Worm (Caenorhabditis elegans): ENCODE data around the gene Y79H2A.12.
A peak's percentile ranks its signal among the peaks of the same experiment; 100 is the strongest.

Y79H2A.12 gene

DNA sequence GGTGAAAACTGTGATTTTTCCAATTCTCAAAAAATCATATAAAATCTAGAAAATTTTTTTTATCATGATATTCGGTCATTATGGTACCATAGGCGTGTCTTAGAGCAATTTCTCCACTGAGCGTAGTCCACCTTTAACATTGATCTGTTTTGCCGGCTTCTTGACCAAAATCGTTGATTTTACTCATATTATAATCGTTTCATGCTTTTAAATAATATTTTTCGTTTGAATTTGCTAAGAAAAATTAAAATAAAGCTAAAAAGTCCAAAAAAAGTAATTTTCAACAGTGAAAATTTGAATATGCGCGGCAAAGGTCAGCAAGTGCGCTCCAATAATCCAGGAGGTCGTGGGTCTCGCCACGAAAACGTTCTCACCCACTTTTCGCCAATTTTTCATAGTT lies 12.3 kb upstream of the Y79H2A.12 start, which contains the start of gene Y79H2A.4:
Y79H2A.4 (plus strand) TSS at position 301 of the 400 bp plus-strand sequence.
- TF ChIP-seq tab-1 (GFP tag; IDR thresholded peaks at IDR 0.05): no peak
- no peak for TF ChIP-seq ztf-23 (GFP tag; IDR thresholded peaks at IDR 0.05)
- TF ChIP-seq flt-1 (GFP tag; IDR thresholded peaks at IDR 0.05): no peak
- TF ChIP-seq klf-2 (GFP tag; conservative IDR thresholded peaks at IDR 0.05): no peak
- TF ChIP-seq T22C8.4 (GFP tag; IDR thresholded peaks at IDR 0.05): no peak
- TF ChIP-seq cog-1 (tag; optimal IDR thresholded peaks at IDR 0.05): no peak
- no peak for TF ChIP-seq ref-1 (GFP tag; conservative IDR thresholded peaks at IDR 0.05)
- TF ChIP-seq med-1 (GFP tag; optimal IDR thresholded peaks at IDR 0.05; ENCODE audit: insufficient read depth): no peak

DNA sequence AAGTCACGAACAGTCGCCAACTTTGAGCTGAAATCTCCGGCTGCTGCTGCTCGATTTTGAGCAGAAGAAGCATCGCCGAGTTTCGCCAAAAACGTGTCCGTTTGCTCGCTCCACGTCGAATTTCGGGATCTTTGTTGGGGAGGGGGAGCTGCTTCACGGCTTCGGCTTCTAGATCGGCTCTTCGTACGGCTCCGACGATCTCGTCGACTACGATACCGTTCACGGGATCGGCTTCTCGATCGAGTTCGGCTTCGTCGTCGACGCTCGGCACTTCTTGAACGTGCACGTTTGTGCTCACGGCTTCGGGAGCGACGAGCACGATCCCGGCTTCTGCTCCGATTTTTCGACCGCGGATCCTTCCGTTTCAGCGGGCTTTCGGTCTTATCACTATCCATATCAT lies 8.5 kb upstream of the Y79H2A.12 start:
- no peak for TF ChIP-seq ztf-29 (GFP tag; IDR thresholded peaks at IDR 0.05)
- no peak for TF ChIP-seq T22C8.4 (GFP tag; IDR thresholded peaks at IDR 0.05)
- TF ChIP-seq tab-1 (GFP tag; IDR thresholded peaks at IDR 0.05): no peak
- TF ChIP-seq med-1 (GFP tag; optimal IDR thresholded peaks at IDR 0.05; ENCODE audit: insufficient read depth): no peak
- no peak for TF ChIP-seq ref-1 (GFP tag; conservative IDR thresholded peaks at IDR 0.05)
- TF ChIP-seq flt-1 (GFP tag; IDR thresholded peaks at IDR 0.05): no peak
- TF ChIP-seq ztf-23 (GFP tag; IDR thresholded peaks at IDR 0.05): no peak
- no peak for TF ChIP-seq klf-2 (GFP tag; conservative IDR thresholded peaks at IDR 0.05)
- no peak for TF ChIP-seq cog-1 (tag; optimal IDR thresholded peaks at IDR 0.05)

- TF ChIP-seq klf-2 (GFP tag; conservative IDR thresholded peaks at IDR 0.05) (0 out of 2 replicates have a peak, but pooled peaks have one; percentile 25), ref-1 (GFP tag; conservative IDR thresholded peaks at IDR 0.05) (no peak)
Observed at ce11 chrIII:12034311-12034710, 5.6 kb upstream of the Y79H2A.12 start.

ce11 chrIII:12033259-12033658 lies 4.6 kb upstream of the Y79H2A.12 start:
- TF ChIP-seq ztf-29 (GFP tag; IDR thresholded peaks at IDR 0.05): no peak
- TF ChIP-seq klf-2 (GFP tag; conservative IDR thresholded peaks at IDR 0.05): no peak
- TF ChIP-seq tab-1 (GFP tag; IDR thresholded peaks at IDR 0.05): no peak
- no peak for TF ChIP-seq T22C8.4 (GFP tag; IDR thresholded peaks at IDR 0.05)
- TF ChIP-seq ztf-23 (GFP tag; IDR thresholded peaks at IDR 0.05): no peak

ce11 chrIII:12030669-12031068 lies 2.0 kb upstream of the Y79H2A.12 start, which contains the start of gene Y79H2A.2:
Y79H2A.2 (minus strand) TSS chrIII:12030769.
- TF ChIP-seq T22C8.4 (GFP tag; IDR thresholded peaks at IDR 0.05) (no peak), flt-1 (GFP tag; IDR thresholded peaks at IDR 0.05) (no peak), klf-2 (GFP tag; conservative IDR thresholded peaks at IDR 0.05) (no peak), ztf-23 (GFP tag; IDR thresholded peaks at IDR 0.05) (no peak), tab-1 (GFP tag; IDR thresholded peaks at IDR 0.05) (no peak)

DNA sequence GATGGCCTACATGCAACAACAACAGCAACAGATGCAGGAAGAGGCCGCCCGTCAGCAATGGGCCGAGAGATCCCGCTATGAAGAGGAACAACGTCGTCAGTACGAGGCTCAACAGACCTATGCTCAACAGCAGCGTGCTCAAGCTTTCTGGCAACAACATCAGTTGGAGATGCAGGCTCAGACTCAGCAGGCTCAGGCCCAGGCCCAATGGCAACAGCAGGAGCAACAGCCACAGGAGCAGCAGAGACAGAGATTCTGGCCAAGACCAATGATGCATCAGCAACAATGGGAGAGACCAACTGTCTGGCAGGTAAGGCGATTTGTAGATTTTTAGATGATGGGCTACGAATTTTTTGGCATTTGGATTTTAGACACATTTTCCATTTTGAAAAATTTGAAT lies 6.4 kb downstream of the Y79H2A.12 start:
- TF ChIP-seq ztf-23 (GFP tag; IDR thresholded peaks at IDR 0.05) (no peak), klf-2 (GFP tag; conservative IDR thresholded peaks at IDR 0.05) (no peak), tab-1 (GFP tag; IDR thresholded peaks at IDR 0.05) (no peak), cog-1 (tag; optimal IDR thresholded peaks at IDR 0.05) (no peak), flt-1 (GFP tag; IDR thresholded peaks at IDR 0.05) (no peak), ztf-29 (GFP tag; IDR thresholded peaks at IDR 0.05) (no peak), ref-1 (GFP tag; conservative IDR thresholded peaks at IDR 0.05) (no peak), T22C8.4 (GFP tag; IDR thresholded peaks at IDR 0.05) (no peak), med-1 (GFP tag; optimal IDR thresholded peaks at IDR 0.05; ENCODE audit: insufficient read depth) (no peak)

ce11 chrIII:12020074-12020602 lies 8.5 kb downstream of the Y79H2A.12 start, which contains the start of gene brp-1:
brp-1 (plus strand) TSS chrIII:12020552.
- TF ChIP-seq flt-1 (GFP tag; IDR thresholded peaks at IDR 0.05) (no peak), klf-2 (GFP tag; conservative IDR thresholded peaks at IDR 0.05) (no peak), tab-1 (GFP tag; IDR thresholded peaks at IDR 0.05) (no peak), ztf-29 (GFP tag; IDR thresholded peaks at IDR 0.05) (no peak), cog-1 (tag; optimal IDR thresholded peaks at IDR 0.05) (no peak), ztf-23 (GFP tag; IDR thresholded peaks at IDR 0.05) (no peak), ref-1 (GFP tag; conservative IDR thresholded peaks at IDR 0.05) (no peak), T22C8.4 (GFP tag; IDR thresholded peaks at IDR 0.05) (no peak)

- TF ChIP-seq med-1 (GFP tag; optimal IDR thresholded peaks at IDR 0.05; ENCODE audit: insufficient read depth) (no peak), ref-1 (GFP tag; conservative IDR thresholded peaks at IDR 0.05) (no peak)
Observed at ce11 chrIII:12017999-12018398, 10.7 kb downstream of the Y79H2A.12 start.

- TF ChIP-seq klf-2 (GFP tag; conservative IDR thresholded peaks at IDR 0.05) (no peak), cog-1 (tag; optimal IDR thresholded peaks at IDR 0.05) (no peak), T22C8.4 (GFP tag; IDR thresholded peaks at IDR 0.05) (no peak), ztf-23 (GFP tag; IDR thresholded peaks at IDR 0.05) (no peak)
Observed at ce11 chrIII:12015611-12016010, 13.1 kb downstream of the Y79H2A.12 start.

DNA sequence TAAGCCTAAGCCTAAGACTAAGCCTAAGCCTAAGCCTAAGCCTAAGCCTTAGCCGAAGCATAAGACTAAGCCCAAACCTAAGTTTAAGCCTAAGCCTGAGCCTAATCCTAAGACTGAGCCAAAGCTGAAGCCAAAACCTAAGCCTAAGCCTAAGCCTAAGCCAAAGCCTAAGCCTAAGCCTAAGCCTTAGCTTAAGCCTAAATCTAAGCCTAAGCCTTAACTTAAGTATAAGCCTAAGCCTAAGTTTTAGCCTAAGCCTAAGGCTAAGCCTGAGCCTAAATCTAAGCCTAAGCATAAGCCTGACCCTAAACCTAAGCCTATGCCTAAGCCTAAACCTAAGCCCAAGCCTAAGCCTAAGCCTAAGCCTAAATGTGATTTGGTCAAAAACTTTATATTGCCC lies 13.5 kb downstream of the Y79H2A.12 start:
- TF ChIP-seq tab-1 (GFP tag; IDR thresholded peaks at IDR 0.05) (no peak), ztf-29 (GFP tag; IDR thresholded peaks at IDR 0.05) (peak; percentile 66; the same call in 1 of the 2 replicates)

- TF ChIP-seq ztf-23 (GFP tag; IDR thresholded peaks at IDR 0.05) (no peak), ref-1 (GFP tag; conservative IDR thresholded peaks at IDR 0.05) (no peak), cog-1 (tag; optimal IDR thresholded peaks at IDR 0.05) (no peak), flt-1 (GFP tag; IDR thresholded peaks at IDR 0.05) (no peak), tab-1 (GFP tag; IDR thresholded peaks at IDR 0.05) (no peak), klf-2 (GFP tag; conservative IDR thresholded peaks at IDR 0.05) (no peak), T22C8.4 (GFP tag; IDR thresholded peaks at IDR 0.05) (no peak), ztf-29 (GFP tag; IDR thresholded peaks at IDR 0.05) (no peak), med-1 (GFP tag; optimal IDR thresholded peaks at IDR 0.05; ENCODE audit: insufficient read depth) (no peak)
Observed at ce11 chrIII:12014503-12014902, 14.2 kb downstream of the Y79H2A.12 start.

All from whole organism, midembryonic.